Worm (Caenorhabditis elegans) whole organism, L4/young adult: ENCODE measurements around the gene gtf-2A2.
A peak's percentile ranks its signal among the peaks of the same experiment; 100 is the strongest.

ENCODE experiments used
- W03F9.2 ChIP-seq: fragments of 150-350 bp; optimal IDR thresholded peaks from 2 replicates; lab custom pipeline; 2014; ENCODE audit warnings: missing biosample characterization, missing genetic modification characterization
- dao-5 ChIP-seq: sonication (generic microtip); optimal IDR thresholded peaks from 2 replicates; lab custom pipeline; 2016; ENCODE audit warnings: missing genotype, missing genetic modification characterization, moderate library complexity, missing compliant biosample characterization
- him-1 ChIP-seq: sonication (generic microtip); optimal IDR thresholded peaks from 2 replicates; lab custom pipeline; 2016; ENCODE audit warnings: missing genotype, missing genetic modification reagents, missing genetic modification characterization, missing compliant biosample characterization

The gtf-2A2 gene

ce11 chrIII:12624466-12624865, at the start of gene gtf-2A2:
Gene gtf-2A2 (plus strand): TSS chrIII:12624766.
- TF ChIP-seq W03F9.2 (tag; lab: Kevin White, UChicago) (no peak), him-1 (tag; lab: Kevin White, UChicago) (no peak), dao-5 (no peak)

DNA sequence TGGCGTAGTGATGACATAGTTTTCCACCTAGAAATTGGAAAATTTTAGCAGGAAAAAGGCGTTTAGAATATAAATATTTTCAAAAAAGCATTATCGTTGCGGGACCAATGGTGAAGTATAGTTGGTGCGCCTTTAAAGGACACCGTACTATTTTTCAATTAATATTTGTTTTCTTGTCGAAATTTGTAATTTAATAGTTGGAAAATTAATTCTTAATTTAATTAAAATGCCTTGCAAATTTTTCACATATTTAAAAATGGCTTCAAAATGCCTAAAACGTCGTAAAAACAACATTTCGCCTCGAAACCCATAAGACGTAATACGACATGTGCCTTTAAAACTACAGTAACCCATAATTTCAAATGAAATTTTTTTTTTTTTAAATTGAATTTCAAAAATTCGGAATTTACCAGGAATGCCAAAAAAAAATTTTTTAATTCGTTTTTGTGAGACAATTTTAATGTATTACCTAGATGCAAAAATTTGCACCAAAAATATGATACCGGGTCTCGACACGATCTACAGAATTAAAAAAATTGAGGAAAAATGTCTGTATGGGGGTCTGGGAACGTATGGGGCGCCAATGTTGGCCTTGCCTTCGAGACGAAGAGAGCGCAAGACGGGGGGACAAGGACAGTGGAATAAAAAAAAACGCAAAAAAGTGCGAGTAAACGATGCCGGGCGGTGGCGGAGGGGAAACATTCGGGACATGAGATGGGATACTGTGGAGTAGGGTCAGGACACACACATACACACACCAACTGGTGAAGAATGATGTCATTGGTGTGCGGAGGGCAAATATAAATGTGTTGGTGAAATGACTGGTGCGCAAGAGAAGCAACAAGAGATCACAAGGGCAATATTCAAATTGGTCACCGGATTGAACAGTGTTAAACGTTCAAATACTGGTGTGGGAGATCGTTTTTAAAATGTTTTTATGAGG, 48.9 kb upstream of the gtf-2A2 start, which contains the start of gene aakg-1:
TSS of gene aakg-1 (minus strand) at position 52 of the 943 bp plus-strand sequence.
- TF ChIP-seq W03F9.2 (tag; lab: Kevin White, UChicago) = no peak
- TF ChIP-seq dao-5 = no peak
- no peak for TF ChIP-seq him-1 (tag; lab: Kevin White, UChicago)

ce11 chrIII:12583466-12583865, 41.1 kb upstream of the gtf-2A2 start:
- peak; percentile 70 for TF ChIP-seq W03F9.2 (tag; lab: Kevin White, UChicago)
- TF ChIP-seq dao-5 = no peak
- peak; percentile 76 for TF ChIP-seq him-1 (tag; lab: Kevin White, UChicago)

DNA sequence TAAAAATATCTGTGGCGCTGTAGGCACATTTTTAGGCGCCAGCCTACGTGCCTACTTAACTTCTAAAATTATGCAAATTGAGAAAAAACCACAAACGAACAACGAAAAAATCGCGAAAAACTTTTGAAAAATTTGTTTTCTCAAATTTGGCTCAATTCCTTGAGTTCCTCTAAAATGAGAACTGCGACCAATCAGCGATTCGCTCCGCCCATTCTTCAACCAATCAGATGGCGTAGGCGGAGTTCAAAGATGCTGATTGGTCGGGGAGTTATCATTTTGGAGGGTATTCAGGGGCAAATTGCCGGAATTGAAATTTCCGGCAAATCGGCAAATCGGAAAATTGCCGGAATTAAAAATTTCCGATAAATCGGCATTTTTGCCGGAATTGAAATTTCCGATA, 38.7 kb upstream of the gtf-2A2 start:
- no peak for TF ChIP-seq him-1 (tag; lab: Kevin White, UChicago)
- no peak for TF ChIP-seq dao-5
- TF ChIP-seq W03F9.2 (tag; lab: Kevin White, UChicago) = no peak

DNA sequence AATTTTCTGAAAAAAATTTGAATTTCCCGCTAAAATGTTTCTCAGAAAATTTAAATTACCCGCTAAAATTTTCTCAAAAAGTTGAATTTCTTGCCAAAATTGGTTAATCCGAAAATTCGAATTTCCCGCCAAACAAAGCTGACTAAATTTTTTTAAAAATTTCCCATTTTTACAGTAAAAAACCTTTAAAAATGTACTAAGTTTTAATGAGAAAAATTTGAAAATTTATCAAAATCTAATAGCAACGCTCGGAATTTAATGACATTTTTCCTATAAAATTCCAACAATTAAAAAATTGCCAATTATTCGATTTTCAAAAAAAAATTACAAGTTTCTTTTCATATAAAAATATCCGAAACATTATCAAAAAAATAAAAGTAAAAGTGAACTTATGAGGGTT, 32.6 kb upstream of the gtf-2A2 start:
- TF ChIP-seq W03F9.2 (tag; lab: Kevin White, UChicago) (no peak), dao-5 (no peak), him-1 (tag; lab: Kevin White, UChicago) (no peak)

- no peak for TF ChIP-seq him-1 (tag; lab: Kevin White, UChicago)
- no peak for TF ChIP-seq W03F9.2 (tag; lab: Kevin White, UChicago)
- TF ChIP-seq dao-5 = no peak
Measured at ce11 chrIII:12595640-12596039, 28.9 kb upstream of the gtf-2A2 start.

ce11 chrIII:12598418-12599330, 25.9 kb upstream of the gtf-2A2 start:
- TF ChIP-seq dao-5 (peak; percentile 34), him-1 (tag; lab: Kevin White, UChicago) (peak; percentile 59), W03F9.2 (tag; lab: Kevin White, UChicago) (peak; percentile 53)

ce11 chrIII:12599672-12600071, 24.9 kb upstream of the gtf-2A2 start, which contains the start of gene gldi-8:
Gene gldi-8 (minus strand): TSS chrIII:12599729.
- TF ChIP-seq dao-5 (no peak), him-1 (tag; lab: Kevin White, UChicago) (no peak), W03F9.2 (tag; lab: Kevin White, UChicago) (no peak)

- no peak for TF ChIP-seq W03F9.2 (tag; lab: Kevin White, UChicago)
- TF ChIP-seq dao-5 = no peak
- no peak for TF ChIP-seq him-1 (tag; lab: Kevin White, UChicago)
Measured at ce11 chrIII:12602070-12602469, 22.5 kb upstream of the gtf-2A2 start.

DNA sequence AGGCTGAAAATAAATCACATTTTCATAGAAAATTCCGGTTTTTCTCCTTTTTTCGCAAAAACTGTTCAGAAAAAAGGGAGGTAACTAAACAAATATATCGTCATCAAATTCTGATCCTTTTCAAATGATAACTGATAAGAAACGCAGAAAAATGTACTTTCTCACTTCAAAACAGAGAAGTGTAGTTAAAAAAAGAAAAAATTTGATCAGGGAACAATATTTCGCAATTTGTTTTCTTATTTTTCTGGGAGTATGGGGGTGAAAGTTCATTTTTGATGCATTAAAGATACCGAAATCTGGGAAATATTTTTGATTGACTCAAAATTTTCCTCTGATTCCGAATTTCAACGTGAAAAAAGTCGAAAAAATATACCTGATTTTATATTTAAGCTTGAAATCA, 18.4 kb upstream of the gtf-2A2 start:
- TF ChIP-seq dao-5 (no peak), W03F9.2 (tag; lab: Kevin White, UChicago) (no peak), him-1 (tag; lab: Kevin White, UChicago) (no peak)

DNA sequence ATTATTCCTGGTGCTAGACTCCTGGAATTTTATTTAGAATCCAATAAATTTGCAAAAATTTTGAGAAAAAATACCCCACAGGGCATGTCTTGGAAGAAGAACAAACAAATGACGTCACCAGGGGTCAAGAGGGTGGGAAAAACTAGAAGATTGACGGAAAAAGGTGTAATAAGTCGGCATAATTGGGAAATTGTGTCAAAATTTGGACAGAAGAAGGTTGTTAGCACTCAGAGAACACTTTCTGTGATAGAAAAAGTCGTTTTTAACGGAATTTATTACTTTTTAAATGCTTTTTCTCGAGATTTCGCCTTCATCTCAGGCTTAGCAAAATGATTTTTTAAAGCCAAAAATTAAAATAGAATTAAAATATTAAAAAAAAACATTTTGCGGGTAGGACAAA, 17.3 kb upstream of the gtf-2A2 start:
- no peak for TF ChIP-seq him-1 (tag; lab: Kevin White, UChicago)
- no peak for TF ChIP-seq dao-5
- no peak for TF ChIP-seq W03F9.2 (tag; lab: Kevin White, UChicago)

DNA sequence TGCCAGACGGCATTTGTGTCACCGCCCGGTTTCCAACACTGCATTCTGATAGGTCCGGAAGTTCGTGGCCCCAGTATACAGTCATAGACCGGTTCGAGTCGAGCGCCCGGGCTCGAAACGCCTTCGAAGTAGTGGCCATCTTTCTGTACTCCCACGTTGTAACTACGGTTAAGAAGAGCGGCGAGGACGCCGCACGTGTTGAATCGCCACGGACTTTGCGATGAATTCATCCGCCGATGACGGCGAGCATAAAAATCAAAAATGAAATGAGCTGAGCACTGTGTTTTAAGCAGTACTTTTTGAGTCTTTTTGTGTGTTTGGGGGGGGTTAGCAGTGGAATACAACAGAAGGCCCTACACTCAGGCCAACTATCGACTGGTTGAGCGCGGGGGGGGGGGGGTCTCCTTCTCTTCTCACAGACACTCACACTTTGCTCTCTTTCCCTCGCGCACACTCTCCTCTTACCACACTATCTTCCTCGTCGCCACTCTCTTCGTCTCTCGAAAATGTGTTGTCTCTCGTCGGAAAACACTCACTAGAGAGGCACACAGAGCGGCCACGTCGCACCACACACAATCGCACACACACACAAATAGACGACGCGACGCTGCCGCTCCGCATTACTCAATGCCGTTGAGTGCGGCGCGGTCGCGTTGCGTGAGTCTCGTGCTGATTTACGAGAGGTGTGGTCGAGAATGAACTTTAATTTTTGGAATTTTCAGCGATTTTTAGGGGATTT, 16.2 kb upstream of the gtf-2A2 start, which contains the start of gene epc-1:
TSS of gene epc-1 (minus strand) at position 367 of the 739 bp plus-strand sequence.
- no peak for TF ChIP-seq dao-5
- TF ChIP-seq W03F9.2 (tag; lab: Kevin White, UChicago) = peak; percentile 86
- TF ChIP-seq him-1 (tag; lab: Kevin White, UChicago) = peak; percentile 90

ce11 chrIII:12608989-12609388, 15.6 kb upstream of the gtf-2A2 start, which contains the start of gene Y111B2A.12:
Gene Y111B2A.12 (plus strand): TSS chrIII:12609289.
- TF ChIP-seq W03F9.2 (tag; lab: Kevin White, UChicago) = no peak
